Worm (Caenorhabditis elegans): ENCODE data around the gene asm-1.

The asm-1 gene

ce11 chrII:6888211-6888610, 21.7 kb upstream of the asm-1 start:
- TF ChIP-seq aha-1 (tag) (peak; percentile 33), nhr-6 (tag; optimal IDR thresholded peaks at IDR 0.05) (no peak), pqm-1 (tag; optimal IDR thresholded peaks at IDR 0.05) (peak; percentile 17), hmg-1.1 (GFP tag; IDR thresholded peaks at IDR 0.05) (0 out of 2 replicates have a peak, but pooled peaks have one; percentile 32), ama-1 (optimal IDR thresholded peaks at IDR 0.05) (peak; percentile 12), T26A8.4 (GFP tag; IDR thresholded peaks at IDR 0.05) (peak; percentile 79), lsy-2 (tag; optimal IDR thresholded peaks at IDR 0.05) (peak; percentile 52 to 70), cey-2 (tag; optimal IDR thresholded peaks at IDR 0.05; ENCODE audit: borderline replicate concordance, insufficient read depth) (no peak), nhr-41 (GFP tag; IDR thresholded peaks at IDR 0.05) (no peak), ceh-20 (GFP tag; IDR thresholded peaks at IDR 0.05) (0 out of 2 replicates have a peak, but pooled peaks have one; percentile 28), nhr-237 (tag; optimal IDR thresholded peaks at IDR 0.05) (no peak), nhr-77 (tag; optimal IDR thresholded peaks at IDR 0.05) (peak; percentile 80), arid-1 (GFP tag; conservative IDR thresholded peaks at IDR 0.05) (no peak), egl-27 (tag; optimal IDR thresholded peaks at IDR 0.05) (no peak), nhr-10 (tag; optimal IDR thresholded peaks at IDR 0.05) (peak; percentile 32), madf-9 (GFP tag; conservative IDR thresholded peaks at IDR 0.05) (no peak), hlh-11 (tag; optimal IDR thresholded peaks at IDR 0.05) (peak; percentile 55), dve-1 (tag; optimal IDR thresholded peaks at IDR 0.05; ENCODE audit: insufficient read depth) (peak; percentile 88), hlh-30 (tag; optimal IDR thresholded peaks at IDR 0.05; ENCODE audit: insufficient read depth) (peak; percentile 22), mep-1 (tag; optimal IDR thresholded peaks at IDR 0.05) (peak; percentile 90), snpc-1.2 (GFP tag; IDR thresholded peaks at IDR 0.05) (no peak), nhr-48 (tag; optimal IDR thresholded peaks at IDR 0.05) (peak; percentile 35), zfp-3 (GFP tag; conservative IDR thresholded peaks at IDR 0.05) (peak; percentile 93), ZK546.5 (tag; optimal IDR thresholded peaks at IDR 0.05) (no peak), lin-29 (GFP tag; IDR thresholded peaks at IDR 0.05) (0 out of 2 replicates have a peak, but pooled peaks have one; percentile 35), spr-1 (tag; optimal IDR thresholded peaks at IDR 0.05) (peak; percentile 7), mes-2 (tag; optimal IDR thresholded peaks at IDR 0.05; ENCODE audit: poor library complexity, severe bottlenecking) (peak; percentile 42), nhr-28 (tag; optimal IDR thresholded peaks at IDR 0.05) (peak; percentile 49), nhr-42 (GFP tag; IDR thresholded peaks at IDR 0.05) (peak; percentile 64), fkh-10 (GFP tag; optimal IDR thresholded peaks at IDR 0.05) (no peak), nhr-102 (tag; optimal IDR thresholded peaks at IDR 0.05) (peak; percentile 67), unc-62 (GFP tag; optimal IDR thresholded peaks at IDR 0.05 in 1 of 2) (no peak), unc-62 (tag; optimal IDR thresholded peaks at IDR 0.05) (no peak), lim-7 (GFP tag; IDR thresholded peaks at IDR 0.05) (no peak), F37D6.2 (tag; optimal IDR thresholded peaks at IDR 0.05) (no peak), dmd-9 (GFP tag; IDR thresholded peaks at IDR 0.05) (0 out of 2 replicates have a peak, but pooled peaks have one; percentile 3), snpc-4 (tag; optimal IDR thresholded peaks at IDR 0.05) (no peak), lin-1 (GFP tag; IDR thresholded peaks at IDR 0.05) (peak; percentile 38; the same call in 1 of the 2 replicates), jun-1 (tag; optimal IDR thresholded peaks at IDR 0.05) (no peak), mxl-3 (GFP tag; optimal IDR thresholded peaks at IDR 0.05) (no peak), rbr-2 (tag; optimal IDR thresholded peaks at IDR 0.05) (peak; percentile 20), php-3 (GFP tag; IDR thresholded peaks at IDR 0.05) (peak; percentile 85), mdt-29 (GFP tag; IDR thresholded peaks at IDR 0.05) (peak; percentile 77; the same call in 1 of the 2 replicates), attf-4 (tag; optimal IDR thresholded peaks at IDR 0.05) (peak; percentile 9), duxl-1 (tag; optimal IDR thresholded peaks at IDR 0.05; ENCODE audit: poor library complexity) (peak; percentile 34), nhr-111 (GFP tag; optimal IDR thresholded peaks at IDR 0.05) (peak; percentile 34), Y48G9A.11 (GFP tag; IDR thresholded peaks at IDR 0.05) (0 out of 2 replicates have a peak, but pooled peaks have one; percentile 45), Y5F2A.4 (GFP tag; optimal IDR thresholded peaks at IDR 0.05) (no peak), daf-19 (GFP tag; conservative IDR thresholded peaks at IDR 0.05) (no peak), ces-1 (GFP tag; optimal IDR thresholded peaks at IDR 0.05) (no peak), T20F7.1 (GFP tag; optimal IDR thresholded peaks at IDR 0.05) (peak; percentile 69)
